Worm (Caenorhabditis elegans): ENCODE measurements around the gene ccnk-1.

- no peak for TF ChIP-seq unc-42 (tag; optimal IDR thresholded peaks at IDR 0.05)
- TF ChIP-seq unc-86 (tag; optimal IDR thresholded peaks at IDR 0.05): no peak
- TF ChIP-seq pha-4 (tag; optimal IDR thresholded peaks at IDR 0.05): no peak
- no peak for TF ChIP-seq dmd-4 (tag; optimal IDR thresholded peaks at IDR 0.05; ENCODE audit: borderline replicate concordance)
- no peak for TF ChIP-seq ztf-16 (tag; optimal IDR thresholded peaks at IDR 0.05)
- TF ChIP-seq ceh-9 (tag; optimal IDR thresholded peaks at IDR 0.05): no peak
- no peak for TF ChIP-seq nhr-11 (tag; optimal IDR thresholded peaks at IDR 0.05)
- no peak for TF ChIP-seq hlh-13 (GFP tag; optimal IDR thresholded peaks at IDR 0.05)
- no peak for TF ChIP-seq ama-1 (optimal IDR thresholded peaks at IDR 0.05)
- TF ChIP-seq hlh-30 (tag; optimal IDR thresholded peaks at IDR 0.05; ENCODE audit: insufficient read depth): no peak
- TF ChIP-seq pha-2 (tag; optimal IDR thresholded peaks at IDR 0.05): no peak
- no peak for TF ChIP-seq fkh-10 (GFP tag; optimal IDR thresholded peaks at IDR 0.05)
- TF ChIP-seq hlh-15 (tag; optimal IDR thresholded peaks at IDR 0.05): no peak
- no peak for TF ChIP-seq tbx-7 (tag; optimal IDR thresholded peaks at IDR 0.05)
Measured at ce11 chrV:14640769-14641168, 28.4 kb downstream of the ccnk-1 start, which contains the start of gene C54G10.1.
